Worm (Caenorhabditis elegans) whole organism, L4 larva: ENCODE results near the gene F58E2.3.
"Not testable (repeated sequence)": the region's sequence is repeated elsewhere in the genome, so short reads cannot be mapped to it uniquely, and the experiment has no call there.

Experiments used
- F10B5.3 ChIP-seq: sonication (generic microtip); optimal IDR thresholded peaks from 2 replicates; lab custom pipeline; 2016; ENCODE audit warnings: mild to moderate bottlenecking, missing genetic modification characterization, missing compliant biosample characterization
- F44E2.7 ChIP-seq: fragments of 200-800 bp; sonication (Bioruptor generic); IDR thresholded peaks from 2 replicates; pipeline ENCODE4 v2.1.2; 2022; ENCODE audit warnings: missing genetic modification characterization, missing compliant biosample characterization
- F49E8.2 ChIP-seq: sonication (generic microtip); optimal IDR thresholded peaks from 2 replicates; lab custom pipeline; 2016; ENCODE audit warnings: missing compliant biosample characterization, mild to moderate bottlenecking, missing genetic modification characterization, borderline replicate concordance
- T20F7.1 ChIP-seq: fragments of 200-800 bp; sonication (Bioruptor generic); optimal IDR thresholded peaks from 2 replicates; lab custom pipeline; 2018; ENCODE audit warnings: mild to moderate bottlenecking, missing genetic modification characterization, missing compliant biosample characterization
- T26A8.4 ChIP-seq: fragments of 200-800 bp; sonication (Bioruptor generic); IDR thresholded peaks from 2 replicates; pipeline ENCODE4 v1.3.6; 2022; ENCODE audit warnings: missing genetic modification characterization, missing compliant biosample characterization
- Y5F2A.4 ChIP-seq: fragments of 200-800 bp; sonication (Bioruptor generic); optimal IDR thresholded peaks from 2 replicates; lab custom pipeline; 2018; ENCODE audit warnings: mild to moderate bottlenecking, missing genetic modification characterization, missing compliant biosample characterization
- attf-4 ChIP-seq: sonication (generic microtip); optimal IDR thresholded peaks from 3 replicates; lab custom pipeline; 2017; ENCODE audit warnings: missing biosample characterization, missing genetic modification characterization
- ceh-28 ChIP-seq: fragments of 150-350 bp; optimal IDR thresholded peaks from 2 replicates; lab custom pipeline; 2014; ENCODE audit warnings: missing biosample characterization, missing genetic modification reagents, missing genetic modification characterization
- ceh-82 ChIP-seq: sonication (generic microtip); optimal IDR thresholded peaks from 2 replicates; lab custom pipeline; 2017; ENCODE audit warnings: missing biosample characterization, missing genetic modification characterization
- daf-12 ChIP-seq: fragments of 150-350 bp; optimal IDR thresholded peaks from 2 replicates; lab custom pipeline; 2014; ENCODE audit warnings: missing biosample characterization, missing genetic modification reagents, missing genetic modification characterization
- daf-16 ChIP-seq, 3 experiments: sonication (generic microtip); optimal IDR thresholded peaks; 2 replicates each; lab custom pipeline; 2016 to 2017; ENCODE audit warnings: missing genetic modification characterization in 3 of 3, missing genetic modification reagents in 3 of 3, mild to moderate bottlenecking in 2 of 3, missing compliant biosample characterization in 2 of 3, missing biosample characterization in 1 of 3, moderate library complexity in 1 of 3
- daf-19 ChIP-seq: fragments of 200-800 bp; sonication (Bioruptor generic); conservative IDR thresholded peaks from 2 replicates; pipeline ENCODE4 v1.3.6; 2022; ENCODE audit warnings: missing genetic modification characterization, missing compliant biosample characterization
- daf-8 ChIP-seq: fragments of 200-800 bp; sonication (Bioruptor generic); IDR thresholded peaks from 2 replicates; pipeline ENCODE4 v1.3.6; 2022; ENCODE audit warnings: missing genetic modification characterization, missing compliant biosample characterization
- egl-27 ChIP-seq: sonication (generic microtip); optimal IDR thresholded peaks from 3 replicates; lab custom pipeline; 2017; ENCODE audit warnings: missing biosample characterization, missing genetic modification reagents, missing genetic modification characterization
- fkh-10 ChIP-seq: fragments of 150-350 bp; optimal IDR thresholded peaks from 2 replicates; lab custom pipeline; 2014; ENCODE audit warnings: missing biosample characterization, missing genetic modification reagents, missing genetic modification characterization
- gei-8 ChIP-seq: fragments of 200-800 bp; sonication (Bioruptor generic); optimal IDR thresholded peaks from 2 replicates; lab custom pipeline; 2018; ENCODE audit warnings: mild to moderate bottlenecking, missing genetic modification characterization, missing compliant biosample characterization
- lin-1 ChIP-seq: fragments of 200-800 bp; sonication (Bioruptor generic); IDR thresholded peaks from 2 replicates; pipeline ENCODE4 v1.3.6; 2022; ENCODE audit warnings: missing genetic modification reagents, missing genetic modification characterization, missing compliant biosample characterization
- lin-29 ChIP-seq: fragments of 200-800 bp; sonication (Bioruptor generic); IDR thresholded peaks from 2 replicates; pipeline ENCODE4 v1.3.6; 2022; ENCODE audit warnings: missing genetic modification reagents, missing genetic modification characterization, missing compliant biosample characterization
- lin-38 ChIP-seq: fragments of 200-800 bp; sonication (Bioruptor generic); IDR thresholded peaks from 2 replicates; pipeline ENCODE4 v1.3.6; 2022; ENCODE audit warnings: missing genetic modification reagents, missing genetic modification characterization, missing compliant biosample characterization
- mdl-1 ChIP-seq, 2 experiments: fragments of 150-350 bp in 1 of 2; sonication (generic microtip) in 1 of 2; optimal IDR thresholded peaks; 2 replicates each; lab custom pipeline; 2014 to 2017; ENCODE audit warnings: missing biosample characterization in 2 of 2, missing genetic modification characterization in 2 of 2
- mdt-29 ChIP-seq: fragments of 200-800 bp; sonication (Bioruptor generic); IDR thresholded peaks from 2 replicates; pipeline ENCODE4 v1.3.6; 2022; ENCODE audit warnings: missing genetic modification reagents, missing genetic modification characterization, missing compliant biosample characterization
- mep-1 ChIP-seq: fragments of 150-350 bp; sonication (generic microtip); optimal IDR thresholded peaks from 3 replicates; lab custom pipeline; 2014; ENCODE audit warnings: missing biosample characterization, missing genetic modification characterization
- mes-2 ChIP-seq: sonication (generic microtip); optimal IDR thresholded peaks from 2 replicates; lab custom pipeline; 2016; ENCODE audit warnings: missing genotype, mild to moderate bottlenecking, missing genetic modification characterization, missing compliant biosample characterization; ENCODE audit not compliant: poor library complexity, severe bottlenecking
- nhr-11 ChIP-seq: fragments of 150-350 bp; optimal IDR thresholded peaks from 2 replicates; lab custom pipeline; 2014; ENCODE audit warnings: missing biosample characterization, missing genetic modification characterization
- nhr-111 ChIP-seq: fragments of 200-800 bp; sonication (Bioruptor generic); optimal IDR thresholded peaks from 2 replicates; lab custom pipeline; 2018; ENCODE audit warnings: mild to moderate bottlenecking, missing genetic modification characterization, missing compliant biosample characterization
- nhr-28 ChIP-seq: fragments of 150-350 bp; optimal IDR thresholded peaks from 2 replicates; lab custom pipeline; 2014; ENCODE audit warnings: missing biosample characterization, missing genetic modification characterization
- nhr-42 ChIP-seq: fragments of 200-800 bp; sonication (Bioruptor generic); IDR thresholded peaks from 2 replicates; pipeline ENCODE4 v1.3.6; 2022; ENCODE audit warnings: missing genetic modification characterization, missing compliant biosample characterization
- nhr-48 ChIP-seq: sonication (generic microtip); optimal IDR thresholded peaks from 2 replicates; lab custom pipeline; 2016; ENCODE audit warnings: mild to moderate bottlenecking, missing genetic modification characterization, missing compliant biosample characterization
- nhr-6 ChIP-seq: fragments of 150-350 bp; optimal IDR thresholded peaks from 2 replicates; lab custom pipeline; 2014; ENCODE audit warnings: missing biosample characterization, missing genetic modification characterization
- nhr-76 ChIP-seq: fragments of 150-350 bp; optimal IDR thresholded peaks from 2 replicates; lab custom pipeline; 2014; ENCODE audit warnings: missing biosample characterization, missing genetic modification characterization
- rbr-2 ChIP-seq: sonication (generic microtip); optimal IDR thresholded peaks from 2 replicates; lab custom pipeline; 2016; ENCODE audit warnings: missing genotype, missing genetic modification characterization, missing compliant biosample characterization
- saeg-2 ChIP-seq: fragments of 200-800 bp; sonication (Bioruptor generic); IDR thresholded peaks from 2 replicates; pipeline ENCODE4 v1.3.6; 2022; ENCODE audit warnings: missing genetic modification reagents, missing genetic modification characterization, missing compliant biosample characterization
- sdz-12 ChIP-seq: fragments of 200-800 bp; sonication (Bioruptor generic); optimal IDR thresholded peaks from 2 replicates; lab custom pipeline; 2018; ENCODE audit warnings: mild to moderate bottlenecking, missing genetic modification characterization, missing compliant biosample characterization
- snpc-1.2 ChIP-seq: fragments of 200-800 bp; sonication (Bioruptor generic); IDR thresholded peaks from 2 replicates; pipeline ENCODE4 v1.3.6; 2022; ENCODE audit warnings: missing genetic modification reagents, missing genetic modification characterization, missing compliant biosample characterization
- spr-1 ChIP-seq: sonication (generic microtip); optimal IDR thresholded peaks from 2 replicates; lab custom pipeline; 2016; ENCODE audit warnings: mild to moderate bottlenecking, missing genetic modification characterization, missing compliant biosample characterization
- spr-3 ChIP-seq: fragments of 200-800 bp; sonication (Bioruptor generic); optimal IDR thresholded peaks from 2 replicates; lab custom pipeline; 2018; ENCODE audit warnings: mild to moderate bottlenecking, missing genetic modification characterization, missing compliant biosample characterization
- unc-62 ChIP-seq, 3 experiments: fragments of 150-350 bp in 1 of 3; sonication (generic microtip); optimal IDR thresholded peaks in 2 of 3; peaks in 1 of 3; 1 replicate in 1 of 3; 2 replicates in 2 of 3; lab custom pipeline; 2014 to 2017; ENCODE audit warnings: missing biosample characterization in 3 of 3, missing genetic modification characterization in 3 of 3, missing genetic modification reagents in 3 of 3, missing genotype in 1 of 3
- vab-7 ChIP-seq: fragments of 200-800 bp; sonication (Bioruptor generic); IDR thresholded peaks from 2 replicates; pipeline ENCODE4 v1.3.6; 2022; ENCODE audit warnings: missing genetic modification reagents, missing genetic modification characterization, missing compliant biosample characterization
- zip-2 ChIP-seq: fragments of 150-350 bp; optimal IDR thresholded peaks from 2 replicates; lab custom pipeline; 2014; ENCODE audit warnings: missing biosample characterization, missing genetic modification characterization

Gene F58E2.3

ce11 chrIV:3467128-3467527 lies at the start of gene F58E2.3:
Gene F58E2.3, plus strand, starts transcription at chrIV:3467428.
- TF ChIP-seq vab-7 (GFP tag; lab: Robert Waterston, UW) = no peak
- no peak for TF ChIP-seq mes-2 (tag; lab: Kevin White, UChicago)
- no peak for TF ChIP-seq F49E8.2 (tag; lab: Kevin White, UChicago)
- TF ChIP-seq daf-19 = no peak

ce11 chrIV:3418741-3419140 lies 48.5 kb upstream of the F58E2.3 start:
- TF ChIP-seq mdl-1 (tag; optimal IDR thresholded peaks at IDR 0.05; lab: Kevin White, UChicago) = no peak
- TF ChIP-seq ceh-28 (tag; lab: Kevin White, UChicago) = peak; percentile 61

ce11 chrIV:3422516-3422915 lies 44.7 kb upstream of the F58E2.3 start, which contains the start of gene C04C3.6:
Gene C04C3.6, minus strand, starts transcription at chrIV:3422616.
- TF ChIP-seq mep-1 (tag; lab: Kevin White, UChicago) (no peak), spr-3 (GFP tag; lab: Kevin White, UChicago) (no peak), nhr-76 (tag; lab: Kevin White, UChicago) (no peak), Y5F2A.4 (no peak), attf-4 (no peak), nhr-28 (tag; lab: Kevin White, UChicago) (no peak), daf-12 (tag; lab: Kevin White, UChicago) (no peak), ceh-82 (no peak), nhr-6 (no peak), lin-38 (GFP tag; lab: Robert Waterston, UW) (no peak), zip-2 (tag; lab: Kevin White, UChicago) (no peak), lin-1 (no peak), F44E2.7 (GFP tag; lab: Robert Waterston, UW) (no peak), nhr-111 (GFP tag; lab: Kevin White, UChicago) (no peak), egl-27 (tag; lab: Kevin White, UChicago) (no peak), fkh-10 (GFP tag; lab: Kevin White, UChicago) (no peak), nhr-42 (GFP tag; lab: Robert Waterston, UW) (no peak), nhr-48 (tag; lab: Kevin White, UChicago) (no peak)

ce11 chrIV:3428434-3428950 lies 38.7 kb upstream of the F58E2.3 start, which contains the start of the genes C04C3.9 and srz-60:
Gene C04C3.9, minus strand, starts transcription at chrIV:3428534.
Gene srz-60, plus strand, starts transcription at chrIV:3428900.
- TF ChIP-seq saeg-2 (no peak), unc-62 (GFP tag; optimal IDR thresholded peaks at IDR 0.05 in 1 of 2; lab: Kevin White, UChicago) (peak in 1 of 2 experiments; percentile 30), unc-62 (tag; optimal IDR thresholded peaks at IDR 0.05; lab: Kevin White, UChicago) (no peak), rbr-2 (no peak)

ce11 chrIV:3433387-3433786 lies 33.8 kb upstream of the F58E2.3 start, which contains the start of gene C04C3.7:
Gene C04C3.7, minus strand, starts transcription at chrIV:3433487.
- TF ChIP-seq spr-1 (tag; lab: Kevin White, UChicago); T20F7.1 (GFP tag; lab: Kevin White, UChicago); nhr-11 (tag; lab: Kevin White, UChicago): not testable (repeated sequence)

ce11 chrIV:3436021-3436420 lies 31.2 kb upstream of the F58E2.3 start, which contains the start of gene srz-32:
Gene srz-32, plus strand, starts transcription at chrIV:3436321.
- TF ChIP-seq T26A8.4 (GFP tag; lab: Robert Waterston, UW) (no peak), daf-16 (GFP tag; optimal IDR thresholded peaks at IDR 0.05; lab: Kevin White, UChicago) (no peak), daf-16 (tag; optimal IDR thresholded peaks at IDR 0.05; lab: Kevin White, UChicago) (no peak), mdt-29 (GFP tag; lab: Robert Waterston, UW) (no peak), nhr-111 (GFP tag; lab: Kevin White, UChicago) (no peak), vab-7 (GFP tag; lab: Robert Waterston, UW) (no peak), fkh-10 (GFP tag; lab: Kevin White, UChicago) (no peak), sdz-12 (GFP tag; lab: Kevin White, UChicago) (no peak), nhr-28 (tag; lab: Kevin White, UChicago) (no peak), daf-8 (GFP tag; lab: Robert Waterston, UW) (no peak), T20F7.1 (GFP tag; lab: Kevin White, UChicago) (no peak), snpc-1.2 (GFP tag; lab: Robert Waterston, UW) (no peak), F10B5.3 (tag; lab: Kevin White, UChicago) (no peak), lin-29 (GFP tag; lab: Robert Waterston, UW) (no peak), gei-8 (GFP tag; lab: Kevin White, UChicago) (no peak)
- TF ChIP-seq, all 104 proteins: peak for 0
